Fruit fly (Drosophila melanogaster): ENCODE measurements around the gene CG33965.

CG33965 gene

dm6 chr3L:1200357-1201051, 32.2 kb upstream of the CG33965 start, which contains the start of gene mwh (continued):
- no peak for TF ChIP-seq Sox102F (GFP tag; optimal IDR thresholded peaks at IDR 0.05)
- TF ChIP-seq oc (tag; optimal IDR thresholded peaks at IDR 0.05): peak; percentile 10
- peak; percentile 16 for TF ChIP-seq sens (GFP tag)
- TF ChIP-seq Ravus (GFP tag; IDR thresholded peaks at IDR 0.05): no peak
- no peak for TF ChIP-seq tgo (GFP tag; IDR thresholded peaks at IDR 0.05)
- TF ChIP-seq Nf-YB (GFP tag; optimal IDR thresholded peaks at IDR 0.05): no peak
- TF ChIP-seq lmd (GFP tag; IDR thresholded peaks at IDR 0.05): no peak
- peak; percentile 35 for TF ChIP-seq Med (GFP tag)
- TF ChIP-seq D (optimal IDR thresholded peaks at IDR 0.05): no peak
- TF ChIP-seq D (GFP tag; optimal IDR thresholded peaks at IDR 0.05): no peak
- peak; percentile 54 for TF ChIP-seq Vsx1 (GFP tag; optimal IDR thresholded peaks at IDR 0.05)
- TF ChIP-seq TFAM (GFP tag; optimal IDR thresholded peaks at IDR 0.05): no peak
- TF ChIP-seq Hmr (GFP tag; optimal IDR thresholded peaks at IDR 0.05): no peak
- TF ChIP-seq CG3995 (GFP tag; optimal IDR thresholded peaks at IDR 0.05): no peak
- no peak for TF ChIP-seq lov (optimal IDR thresholded peaks at IDR 0.05)
- 0 out of 3 replicates have a peak, but pooled peaks have one; percentile 41 for TF ChIP-seq lov (GFP tag; IDR thresholded peaks at IDR 0.05)
- no peak for TF ChIP-seq CG11504 (tag; optimal IDR thresholded peaks at IDR 0.05)
- TF ChIP-seq bbx (GFP tag; IDR thresholded peaks at IDR 0.05; ENCODE audit: partially characterized antibody): no peak
- no peak for TF ChIP-seq CG4404 (GFP tag; IDR thresholded peaks at IDR 0.05)
- no peak for TF ChIP-seq insv (GFP tag; optimal IDR thresholded peaks at IDR 0.05)
- no peak for TF ChIP-seq cg (GFP tag; optimal IDR thresholded peaks at IDR 0.05)
- no peak for TF ChIP-seq CG7745 (tag; optimal IDR thresholded peaks at IDR 0.05)
- TF ChIP-seq CkIIα-i1 (GFP tag; IDR thresholded peaks at IDR 0.05): no peak
- TF ChIP-seq CG6689 (GFP tag; IDR thresholded peaks at IDR 0.05): no peak
- no peak for TF ChIP-seq CG7786 (GFP tag; optimal IDR thresholded peaks at IDR 0.05)
- no peak for TF ChIP-seq Gsc (GFP tag; IDR thresholded peaks at IDR 0.05)
- no peak for TF ChIP-seq CG4424 (GFP tag; optimal IDR thresholded peaks at IDR 0.05)
- TF ChIP-seq pfk (GFP tag; optimal IDR thresholded peaks at IDR 0.05): no peak
- TF ChIP-seq CG17361 (GFP tag; IDR thresholded peaks at IDR 0.05): no peak
- no peak for TF ChIP-seq slou (GFP tag; optimal IDR thresholded peaks at IDR 0.05)
- TF ChIP-seq CG2889 (GFP tag; IDR thresholded peaks at IDR 0.05): no peak
- TF ChIP-seq HmgZ (tag; optimal IDR thresholded peaks at IDR 0.05): no peak
- no peak for TF ChIP-seq usp (GFP tag; optimal IDR thresholded peaks at IDR 0.05)
- no peak for TF ChIP-seq gce (GFP tag; IDR thresholded peaks at IDR 0.05)
- TF ChIP-seq phol (tag; optimal IDR thresholded peaks at IDR 0.05): no peak
- no peak for TF ChIP-seq CG12299 (tag; optimal IDR thresholded peaks at IDR 0.05)
- no peak for TF ChIP-seq CG31388 (GFP tag; optimal IDR thresholded peaks at IDR 0.05)
- TF ChIP-seq CG8290 (GFP tag; optimal IDR thresholded peaks at IDR 0.05): no peak
- TF ChIP-seq CG8290 (tag; optimal IDR thresholded peaks at IDR 0.05): peak in 1 of 2 experiments; percentile 4

dm6 chr3L:1202588-1203195, 30.0 kb upstream of the CG33965 start, which contains the start of gene meep:
Gene meep, minus strand, starts transcription at chr3L:1203036.
- no peak for TF ChIP-seq CG2202 (tag; optimal IDR thresholded peaks at IDR 0.05)
- TF ChIP-seq CG8290 (GFP tag; optimal IDR thresholded peaks at IDR 0.05): no peak
- TF ChIP-seq CG8290 (tag; optimal IDR thresholded peaks at IDR 0.05): peak in 1 of 2 experiments; percentile 15
- 0 out of 4 replicates have a peak, but pooled peaks have one; percentile 46 for TF ChIP-seq chinmo (GFP tag; IDR thresholded peaks at IDR 0.05; ENCODE audit: partially characterized antibody)
- peak; percentile 60 for TF ChIP-seq ftz-f1 (GFP tag; optimal IDR thresholded peaks at IDR 0.05)
- peak; percentile 63 for TF ChIP-seq sd (tag; optimal IDR thresholded peaks at IDR 0.05)
- no peak for TF ChIP-seq CG1602 (GFP tag; optimal IDR thresholded peaks at IDR 0.05)
- peak; percentile 55 for TF ChIP-seq Med (GFP tag)
- TF ChIP-seq CG31224 (GFP tag; IDR thresholded peaks at IDR 0.05): no peak
- TF ChIP-seq Trl (optimal IDR thresholded peaks at IDR 0.05): peak; percentile 11 to 37
- TF ChIP-seq Trl (GFP tag; optimal IDR thresholded peaks at IDR 0.05): no peak
- TF ChIP-seq row (GFP tag; IDR thresholded peaks at IDR 0.05): 0 out of 3 replicates have a peak, but pooled peaks have one; percentile 18
- TF ChIP-seq Bgb (GFP tag; IDR thresholded peaks at IDR 0.05; ENCODE audit: partially characterized antibody): no peak
- peak; percentile 76 for TF ChIP-seq ERR (GFP tag; optimal IDR thresholded peaks at IDR 0.05)
- TF ChIP-seq CG12769 (tag; optimal IDR thresholded peaks at IDR 0.05): peak; percentile 76
- 0 out of 3 replicates have a peak, but pooled peaks have one; percentile 33 for TF ChIP-seq CG11456 (GFP tag; IDR thresholded peaks at IDR 0.05)
